Worm (Caenorhabditis elegans): ENCODE measurements around the gene dlc-5.
A peak's percentile ranks its signal among the peaks of the same experiment; 100 is the strongest.

dlc-5 gene

ce11 chrIV:6471216-6471615 is 33.2 kb downstream of the dlc-5 start, which contains the start of gene tmed-13:
Gene tmed-13 (minus strand): TSS chrIV:6471384.
- TF ChIP-seq aptf-3 (GFP tag; IDR thresholded peaks at IDR 0.05) (no peak), hmg-1.2 (GFP tag; IDR thresholded peaks at IDR 0.05) (peak; percentile 51; the same call in 1 of the 2 replicates)

- TF ChIP-seq tbx-9 (tag; optimal IDR thresholded peaks at IDR 0.05; ENCODE audit: borderline replicate concordance) (no peak), hmg-20 (GFP tag; IDR thresholded peaks at IDR 0.05) (no peak), F33H1.4 (GFP tag; IDR thresholded peaks at IDR 0.05) (no peak), chd-7 (tag; optimal IDR thresholded peaks at IDR 0.05) (no peak)
Observed at ce11 chrIV:6473140-6473539, 35.1 kb downstream of the dlc-5 start, which contains the start of gene Y73B6BL.27. Gene Y73B6BL.27 (minus strand): TSS chrIV:6473240.

- TF ChIP-seq attf-5 (GFP tag; optimal IDR thresholded peaks at IDR 0.05) (peak; percentile 13), ztf-25 (GFP tag; IDR thresholded peaks at IDR 0.05) (no peak), aptf-3 (GFP tag; IDR thresholded peaks at IDR 0.05) (no peak), F49E8.2 (tag; optimal IDR thresholded peaks at IDR 0.05; ENCODE audit: insufficient read depth) (no peak), madf-6 (GFP tag; IDR thresholded peaks at IDR 0.05) (no peak), T26A5.8 (tag; optimal IDR thresholded peaks at IDR 0.05) (no peak), hlh-12 (tag; optimal IDR thresholded peaks at IDR 0.05) (no peak), lin-35 (GFP tag; optimal IDR thresholded peaks at IDR 0.05) (peak in 1 of 3 experiments; percentile 58), zim-3 (tag; optimal IDR thresholded peaks at IDR 0.05) (no peak), sptf-2 (GFP tag; optimal IDR thresholded peaks at IDR 0.05) (no peak), snpc-4 (GFP tag; optimal IDR thresholded peaks at IDR 0.05) (no peak), snpc-4 (tag; optimal IDR thresholded peaks at IDR 0.05) (peak in 1 of 4 experiments; percentile 14), bed-2 (GFP tag; IDR thresholded peaks at IDR 0.05) (no peak), madf-3 (GFP tag; IDR thresholded peaks at IDR 0.05) (no peak), ets-4 (GFP tag; optimal IDR thresholded peaks at IDR 0.05) (no peak), zfh-2 (GFP tag; conservative IDR thresholded peaks at IDR 0.05) (no peak), hmg-1.2 (GFP tag; IDR thresholded peaks at IDR 0.05) (peak; percentile 72; the same call in 1 of the 2 replicates), efl-1 (GFP tag; optimal IDR thresholded peaks at IDR 0.05) (no peak), lsy-27 (tag; optimal IDR thresholded peaks at IDR 0.05; ENCODE audit: borderline replicate concordance, insufficient read depth) (no peak), ceh-100 (GFP tag; IDR thresholded peaks at IDR 0.05) (no peak)
Observed at ce11 chrIV:6474751-6475150, 36.7 kb downstream of the dlc-5 start.

ce11 chrIV:6480221-6480620 is 42.2 kb downstream of the dlc-5 start, which contains the start of gene tyr-6:
Gene tyr-6 (plus strand): TSS chrIV:6480521.
- no peak for TF ChIP-seq lag-1 (GFP tag; IDR thresholded peaks at IDR 0.05)
- no peak for TF ChIP-seq pha-4 (tag; optimal IDR thresholded peaks at IDR 0.05)
- no peak for TF ChIP-seq egl-18 (GFP tag; IDR thresholded peaks at IDR 0.05)
- no peak for TF ChIP-seq attf-3 (GFP tag; conservative IDR thresholded peaks at IDR 0.05)

ce11 chrIV:6480978-6481377 is 43.0 kb downstream of the dlc-5 start:
- TF ChIP-seq Y56A3A.18 (GFP tag; IDR thresholded peaks at IDR 0.05) (peak; percentile 63), ekl-4 (GFP tag; IDR thresholded peaks at IDR 0.05) (no peak; the same call in 1 of the 2 replicates), B0035.1 (tag; optimal IDR thresholded peaks at IDR 0.05) (peak; percentile 36), F22D6.2 (tag; optimal IDR thresholded peaks at IDR 0.05) (no peak), somi-1 (GFP tag; optimal IDR thresholded peaks at IDR 0.05) (peak; percentile 49), dpff-1 (tag; optimal IDR thresholded peaks at IDR 0.05) (no peak), tbp1 (GFP tag; optimal IDR thresholded peaks at IDR 0.05) (peak; percentile 96), ztf-6 (GFP tag; IDR thresholded peaks at IDR 0.05) (no peak; the same call in 1 of the 2 replicates), ztf-22 (GFP tag; optimal IDR thresholded peaks at IDR 0.05) (no peak), nhr-90 (tag; optimal IDR thresholded peaks at IDR 0.05) (peak; percentile 75), snpc-3.4 (tag; optimal IDR thresholded peaks at IDR 0.05) (peak; percentile 68), egl-18 (GFP tag; IDR thresholded peaks at IDR 0.05) (no peak), D2030.7 (GFP tag; IDR thresholded peaks at IDR 0.05) (no peak), F37B4.10 (GFP tag; IDR thresholded peaks at IDR 0.05) (no peak), bed-2 (GFP tag; IDR thresholded peaks at IDR 0.05) (no peak), mes-4 (tag; optimal IDR thresholded peaks at IDR 0.05) (peak; percentile 32), K11D2.4 (GFP tag; IDR thresholded peaks at IDR 0.05) (0 out of 2 replicates have a peak, but pooled peaks have one; percentile 62)
